Fruit fly (Drosophila melanogaster) whole organism, embryonic: ENCODE measurements around the gene GlyRS.

Source experiments
- ATbp ChIP-seq: fragments of 200-800 bp; sonication (Bioruptor generic); optimal IDR thresholded peaks from 2 replicates; lab custom pipeline; 2017; ENCODE audit warnings: missing biosample characterization, mild to moderate bottlenecking, missing genetic modification characterization, missing genetic modification reagents
- BtbVII ChIP-seq: fragments of 200-800 bp; sonication (Bioruptor generic); optimal IDR thresholded peaks from 3 replicates; lab custom pipeline; 2017; ENCODE audit warnings: missing biosample characterization, mild to moderate bottlenecking, missing genetic modification characterization
- CG1233 ChIP-seq: fragments of 200-800 bp; sonication (Bioruptor generic); optimal IDR thresholded peaks from 4 replicates; lab custom pipeline; 2018; ENCODE audit warnings: missing biosample characterization, mild to moderate bottlenecking, missing genetic modification characterization
- CG13624 ChIP-seq: fragments of 200-800 bp; sonication (Bioruptor generic); optimal IDR thresholded peaks from 2 replicates; lab custom pipeline; 2016; ENCODE audit warnings: missing biosample characterization, missing genetic modification characterization
- CG15269 ChIP-seq: fragments of 200-800 bp; sonication (Bioruptor generic); optimal IDR thresholded peaks from 2 replicates; lab custom pipeline; 2018; ENCODE audit warnings: missing biosample characterization, mild to moderate bottlenecking, missing genetic modification characterization, moderate library complexity
- CG1529 ChIP-seq: fragments of 200-800 bp; sonication (Bioruptor generic); optimal IDR thresholded peaks from 3 replicates; lab custom pipeline; 2018; ENCODE audit warnings: missing biosample characterization, missing genetic modification characterization
- CG16863 ChIP-seq: fragments of 200-800 bp; sonication (Bioruptor generic); optimal IDR thresholded peaks from 3 replicates; lab custom pipeline; 2016; ENCODE audit warnings: missing biosample characterization, missing genetic modification characterization
- CG17802 ChIP-seq: fragments of 200-800 bp; sonication (Bioruptor generic); optimal IDR thresholded peaks from 2 replicates; lab custom pipeline; 2018; ENCODE audit warnings: missing biosample characterization, mild to moderate bottlenecking, missing genetic modification characterization, moderate library complexity
- CG4282 ChIP-seq: fragments of 200-800 bp; sonication (Bioruptor generic); optimal IDR thresholded peaks from 2 replicates; lab custom pipeline; 2016; ENCODE audit warnings: missing biosample characterization, missing genetic modification characterization
- CG4820 ChIP-seq: fragments of 200-800 bp; sonication (Bioruptor generic); optimal IDR thresholded peaks from 3 replicates; lab custom pipeline; 2016; ENCODE audit warnings: missing biosample characterization, missing genetic modification characterization
- CG6175 ChIP-seq: fragments of 200-800 bp; sonication (Bioruptor generic); IDR thresholded peaks from 3 replicates; pipeline ENCODE4 v1.3.6; 2022; ENCODE audit warnings: missing biosample characterization, missing genetic modification characterization
- CG6254 ChIP-seq: fragments of 200-800 bp; sonication (Bioruptor generic); optimal IDR thresholded peaks from 3 replicates; lab custom pipeline; 2017; ENCODE audit warnings: mild to moderate bottlenecking, missing biosample characterization, missing genetic modification reagents, missing genetic modification characterization
- CG6654 ChIP-seq: fragments of 200-800 bp; sonication (Bioruptor generic); optimal IDR thresholded peaks from 2 replicates; lab custom pipeline; 2017; ENCODE audit warnings: missing biosample characterization, mild to moderate bottlenecking, missing genetic modification characterization
- CG7987 ChIP-seq: fragments of 200-800 bp; sonication (Bioruptor generic); optimal IDR thresholded peaks from 2 replicates; lab custom pipeline; 2018; ENCODE audit warnings: missing biosample characterization, mild to moderate bottlenecking, missing genetic modification characterization, moderate library complexity
- CHES-1-like ChIP-seq: fragments of 200-800 bp; sonication (Bioruptor generic); optimal IDR thresholded peaks from 2 replicates; lab custom pipeline; 2016; ENCODE audit warnings: missing biosample characterization, missing genetic modification characterization
- Camta ChIP-seq: fragments of 200-800 bp; sonication (Bioruptor generic); optimal IDR thresholded peaks from 2 replicates; lab custom pipeline; 2016; ENCODE audit warnings: missing biosample characterization, missing genetic modification characterization
- Chrac-16 ChIP-seq: fragments of 200-800 bp; sonication (Bioruptor generic); optimal IDR thresholded peaks from 3 replicates; lab custom pipeline; 2016; ENCODE audit warnings: missing biosample characterization, missing genetic modification characterization
- CoRest ChIP-seq: fragments of 200-800 bp; sonication (Bioruptor generic); optimal IDR thresholded peaks from 3 replicates; lab custom pipeline; 2018; ENCODE audit warnings: missing biosample characterization, mild to moderate bottlenecking, missing genetic modification characterization, moderate library complexity
- Dll ChIP-seq: fragments of 200-800 bp; sonication (Bioruptor generic); IDR thresholded peaks from 4 replicates; pipeline ENCODE4 v1.3.6; 2022; ENCODE audit warnings: missing biosample characterization, missing genetic modification characterization; ENCODE audit not compliant: partially characterized antibody
- Gsc ChIP-seq: fragments of 200-800 bp; sonication (Bioruptor generic); IDR thresholded peaks from 2 replicates; pipeline ENCODE4 v1.3.6; 2022; ENCODE audit warnings: missing biosample characterization, missing genetic modification characterization
- HLHmδ ChIP-seq: fragments of 200-800 bp; sonication (Bioruptor generic); optimal IDR thresholded peaks from 2 replicates; lab custom pipeline; 2018; ENCODE audit warnings: missing biosample characterization, mild to moderate bottlenecking, missing genetic modification characterization, moderate library complexity
- Hand ChIP-seq: fragments of 200-800 bp; sonication (Bioruptor generic); optimal IDR thresholded peaks from 2 replicates; lab custom pipeline; 2017; ENCODE audit warnings: mild to moderate bottlenecking, missing biosample characterization, missing genetic modification reagents, missing genetic modification characterization
- Hr39 ChIP-seq: fragments of >200 bp; optimal IDR thresholded peaks from 2 replicates; lab custom pipeline; 2017
- Hr51 ChIP-seq, 2 experiments: fragments of 200-800 bp; sonication (Bioruptor generic); optimal IDR thresholded peaks; 2 replicates in 1 of 2; 3 replicates in 1 of 2; lab custom pipeline; 2016 to 2018; ENCODE audit warnings: missing biosample characterization in 2 of 2, missing genetic modification characterization in 2 of 2, mild to moderate bottlenecking in 1 of 2, moderate library complexity in 1 of 2
- Med ChIP-seq: fragments of 200-800 bp; sonication (Bioruptor generic); peaks from one replicate; lab custom pipeline; 2016; ENCODE audit warnings: missing biosample characterization, missing genetic modification characterization, mild to moderate bottlenecking, inconsistent platforms, moderate library complexity
- Meics ChIP-seq: fragments of 200-800 bp; sonication (Bioruptor generic); optimal IDR thresholded peaks from 2 replicates; lab custom pipeline; 2017; ENCODE audit warnings: missing biosample characterization, mild to moderate bottlenecking, missing genetic modification characterization
- NC2β ChIP-seq: fragments of 200-800 bp; sonication (Bioruptor generic); optimal IDR thresholded peaks from 2 replicates; lab custom pipeline; 2016; ENCODE audit warnings: missing biosample characterization, missing genetic modification characterization
- Nf-YC ChIP-seq: fragments of 200-800 bp; optimal IDR thresholded peaks from 3 replicates; lab custom pipeline; 2019; ENCODE audit warnings: missing biosample characterization, mild to moderate bottlenecking, missing genetic modification characterization, moderate library complexity
- Ravus ChIP-seq: fragments of 200-800 bp; sonication (Bioruptor generic); IDR thresholded peaks from 2 replicates; pipeline ENCODE4 v1.3.6; 2022; ENCODE audit warnings: missing biosample characterization, missing genetic modification characterization
- Sox102F ChIP-seq: fragments of 200-800 bp; sonication (Bioruptor generic); optimal IDR thresholded peaks from 2 replicates; lab custom pipeline; 2018; ENCODE audit warnings: missing biosample characterization, mild to moderate bottlenecking, missing genetic modification characterization, moderate library complexity
- Tbp ChIP-seq: fragments of >200 bp; optimal IDR thresholded peaks from 2 replicates; lab custom pipeline; 2018; ENCODE audit warnings: missing biosample characterization, missing genetic modification characterization
- Vsx1 ChIP-seq: fragments of 200-800 bp; sonication (Bioruptor generic); optimal IDR thresholded peaks from 2 replicates; lab custom pipeline; 2017; ENCODE audit warnings: missing biosample characterization, mild to moderate bottlenecking, missing genetic modification characterization, missing genetic modification reagents
- abd-A ChIP-seq: fragments of 200-800 bp; sonication (Bioruptor generic); optimal IDR thresholded peaks from 3 replicates; lab custom pipeline; 2019; ENCODE audit warnings: missing biosample characterization, mild to moderate bottlenecking, missing genetic modification characterization, moderate library complexity
- amos ChIP-seq: fragments of 200-800 bp; sonication (Bioruptor generic); IDR thresholded peaks from 2 replicates; pipeline ENCODE4 v1.3.6; 2022; ENCODE audit warnings: missing biosample characterization, missing genetic modification characterization; ENCODE audit not compliant: partially characterized antibody
- dimm ChIP-seq: fragments of 200-800 bp; sonication (Bioruptor generic); IDR thresholded peaks from 2 replicates; pipeline ENCODE4 v1.3.6; 2022; ENCODE audit warnings: missing biosample characterization, missing genetic modification characterization
- grau ChIP-seq: fragments of 200-800 bp; optimal IDR thresholded peaks from 3 replicates; lab custom pipeline; 2019; ENCODE audit warnings: missing biosample characterization, mild to moderate bottlenecking, missing genetic modification characterization, moderate library complexity
- h ChIP-seq: fragments of >200 bp; optimal IDR thresholded peaks from 2 replicates; lab custom pipeline; 2017
- her ChIP-seq: fragments of 200-800 bp; sonication (Bioruptor generic); optimal IDR thresholded peaks from 2 replicates; lab custom pipeline; 2016; ENCODE audit warnings: missing biosample characterization, missing genetic modification characterization
- inv ChIP-seq: fragments of 200-800 bp; sonication (Bioruptor generic); IDR thresholded peaks from 2 replicates; pipeline ENCODE4 v1.3.6; 2022; ENCODE audit warnings: missing biosample characterization, missing genetic modification characterization; ENCODE audit not compliant: partially characterized antibody
- lbe ChIP-seq: fragments of 200-800 bp; sonication (Bioruptor generic); optimal IDR thresholded peaks from 2 replicates; lab custom pipeline; 2016; ENCODE audit warnings: missing biosample characterization, mild to moderate bottlenecking, missing genetic modification characterization
- nerfin-1 ChIP-seq: fragments of 200-800 bp; sonication (Bioruptor generic); optimal IDR thresholded peaks from 3 replicates; lab custom pipeline; 2019; ENCODE audit warnings: missing biosample characterization, mild to moderate bottlenecking, missing genetic modification characterization, moderate library complexity
- nerfin-2 ChIP-seq: fragments of 200-800 bp; sonication (Bioruptor generic); IDR thresholded peaks from 2 replicates; pipeline ENCODE4 v1.3.6; 2022; ENCODE audit warnings: missing biosample characterization, missing genetic modification characterization; ENCODE audit not compliant: partially characterized antibody
- onecut ChIP-seq: fragments of 200-800 bp; sonication (Bioruptor generic); IDR thresholded peaks from 2 replicates; pipeline ENCODE4 v1.3.6; 2022; ENCODE audit warnings: missing biosample characterization, missing genetic modification characterization
- prd ChIP-seq, 3 experiments: fragments of >200 bp in 2 of 3; fragments of 200-800 bp in 1 of 3; sonication (Bioruptor generic) in 1 of 3; optimal IDR thresholded peaks in 2 of 3; IDR thresholded peaks in 1 of 3; 2 replicates in 2 of 3; 3 replicates in 1 of 3; pipeline versions ENCODE4 v1.3.6 to Lab custom; 2017 to 2022; ENCODE audit warnings: missing biosample characterization in 1 of 3, missing genetic modification characterization in 1 of 3
- ro ChIP-seq: fragments of 200-800 bp; sonication (Bioruptor generic); IDR thresholded peaks from 2 replicates; pipeline ENCODE4 v1.3.6; 2022; ENCODE audit warnings: missing biosample characterization, missing genetic modification characterization
- stwl ChIP-seq: fragments of 200-800 bp; sonication (Bioruptor generic); optimal IDR thresholded peaks from 3 replicates; lab custom pipeline; 2018; ENCODE audit warnings: missing biosample characterization, mild to moderate bottlenecking, missing genetic modification characterization, moderate library complexity
- twi ChIP-seq: fragments of 200-800 bp; optimal IDR thresholded peaks from 2 replicates; lab custom pipeline; 2019; ENCODE audit warnings: missing biosample characterization, mild to moderate bottlenecking, missing genetic modification characterization, moderate library complexity
- usp ChIP-seq: fragments of >200 bp; optimal IDR thresholded peaks from 2 replicates; lab custom pipeline; 2017; ENCODE audit warnings: missing biosample characterization, missing genetic modification characterization
- yki ChIP-seq: fragments of >200 bp; optimal IDR thresholded peaks from 3 replicates; lab custom pipeline; 2018

The GlyRS gene

dm6 chr3L:15142004-15142890 lies 47.3 kb downstream of the GlyRS start, which contains the start of gene Pdi (continued):
- TF ChIP-seq Med (GFP tag; lab: Kevin White, UChicago) (peak; percentile 91), CHES-1-like (GFP tag; lab: Kevin White, UChicago) (no peak), abd-A (peak; percentile 17), CG17802 (tag; lab: Kevin White, UChicago) (no peak), CG7987 (GFP tag; lab: Kevin White, UChicago) (peak; percentile 49), Hr51 (GFP tag; optimal IDR thresholded peaks at IDR 0.05; lab: Kevin White, UChicago) (no peak), Camta (GFP tag; lab: Kevin White, UChicago) (peak; percentile 31), prd (optimal IDR thresholded peaks at IDR 0.05; lab: Kevin White, UChicago) (no peak), prd (GFP tag; IDR thresholded peaks at IDR 0.05; lab: Robert Waterston, UW) (no peak), HLHmδ (GFP tag; lab: Kevin White, UChicago) (peak; percentile 34), Meics (GFP tag; lab: Kevin White, UChicago) (no peak), CG4820 (GFP tag; lab: Kevin White, UChicago) (no peak), Sox102F (GFP tag; lab: Kevin White, UChicago) (no peak), CG6654 (no peak), Hand (GFP tag; lab: Kevin White, UChicago) (peak; percentile 12), dimm (no peak), nerfin-2 (GFP tag; lab: Robert Waterston, UW) (peak; percentile 61), NC2β (GFP tag; lab: Kevin White, UChicago) (peak; percentile 48), CG1233 (GFP tag; lab: Kevin White, UChicago) (no peak), Chrac-16 (GFP tag; lab: Kevin White, UChicago) (no peak), usp (GFP tag; lab: Kevin White, UChicago) (no peak), Tbp (GFP tag; lab: Kevin White, UChicago) (no peak), CG13624 (GFP tag; lab: Kevin White, UChicago) (peak; percentile 43), CG4282 (no peak), grau (tag; lab: Kevin White, UChicago) (peak; percentile 53), stwl (tag; lab: Kevin White, UChicago) (peak; percentile 79), CG6175 (no peak), ro (GFP tag; lab: Robert Waterston, UW) (no peak), CG16863 (GFP tag; lab: Kevin White, UChicago) (no peak), Nf-YC (tag; lab: Kevin White, UChicago) (peak; percentile 36), ATbp (GFP tag; lab: Kevin White, UChicago) (peak; percentile 6), CG1529 (GFP tag; lab: Kevin White, UChicago) (no peak), yki (lab: Kevin White, UChicago) (no peak), Gsc (GFP tag; lab: Robert Waterston, UW) (no peak), BtbVII (no peak), CG6254 (GFP tag; lab: Kevin White, UChicago) (no peak), Vsx1 (GFP tag; lab: Kevin White, UChicago) (no peak), inv (GFP tag; lab: Robert Waterston, UW) (peak; percentile 58; the same call in 1 of the 2 replicates), Dll (peak; percentile 73), onecut (GFP tag; lab: Robert Waterston, UW) (no peak), amos (GFP tag; lab: Robert Waterston, UW) (peak; percentile 89), lbe (GFP tag; lab: Kevin White, UChicago) (peak; percentile 50), twi (no peak), nerfin-1 (tag; lab: Kevin White, UChicago) (peak; percentile 41), CoRest (tag; lab: Kevin White, UChicago) (peak; percentile 52), CG15269 (tag; lab: Kevin White, UChicago) (peak; percentile 11), Hr39 (lab: Kevin White, UChicago) (no peak), her (GFP tag; lab: Kevin White, UChicago) (peak; percentile 5), h (lab: Kevin White, UChicago) (no peak), Ravus (GFP tag; lab: Robert Waterston, UW) (no peak)
